Worm (Caenorhabditis elegans) whole organism, mixed stage, embryonic: ENCODE measurements around the gene try-10.

Source experiments
- lsy-2 ChIP-seq: fragments of 150-350 bp; optimal IDR thresholded peaks from 2 replicates; lab custom pipeline; 2014; ENCODE audit warnings: missing biosample characterization, missing genetic modification characterization
- snpc-4 ChIP-seq: fragments of 150-350 bp; optimal IDR thresholded peaks from 2 replicates; lab custom pipeline; 2014; ENCODE audit warnings: missing biosample characterization, missing genetic modification characterization
- ztf-11 ChIP-seq: fragments of 150-350 bp; optimal IDR thresholded peaks from 2 replicates; lab custom pipeline; 2014; ENCODE audit warnings: missing biosample characterization, missing genetic modification characterization

DNA sequence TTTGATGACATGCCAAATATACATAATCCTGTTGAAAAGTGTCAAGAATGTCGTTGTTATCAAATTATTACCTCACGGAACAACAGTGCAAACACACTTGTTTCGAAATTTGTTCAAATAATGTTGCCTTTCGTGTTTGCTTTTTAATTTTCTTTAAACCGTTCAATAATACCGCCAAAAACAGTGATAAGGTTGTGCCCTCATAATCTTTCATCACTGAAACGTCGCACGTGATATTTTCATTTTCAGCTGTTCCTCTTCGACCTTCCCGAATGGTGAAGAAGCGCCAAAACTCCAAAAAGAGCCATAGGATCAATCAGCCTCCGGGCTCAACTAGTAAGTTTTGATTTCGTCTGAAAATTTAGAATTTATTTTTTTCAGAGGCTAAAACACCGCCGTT lies 11.0 kb downstream of the try-10 start, which contains the start of gene inft-2:
- TF ChIP-seq lsy-2 (tag; lab: Kevin White, UChicago) (no peak), snpc-4 (tag; lab: Kevin White, UChicago) (no peak), ztf-11 (tag; lab: Kevin White, UChicago) (no peak)
